Fruit fly (Drosophila melanogaster): ENCODE results near the gene CG15431.

DNA sequence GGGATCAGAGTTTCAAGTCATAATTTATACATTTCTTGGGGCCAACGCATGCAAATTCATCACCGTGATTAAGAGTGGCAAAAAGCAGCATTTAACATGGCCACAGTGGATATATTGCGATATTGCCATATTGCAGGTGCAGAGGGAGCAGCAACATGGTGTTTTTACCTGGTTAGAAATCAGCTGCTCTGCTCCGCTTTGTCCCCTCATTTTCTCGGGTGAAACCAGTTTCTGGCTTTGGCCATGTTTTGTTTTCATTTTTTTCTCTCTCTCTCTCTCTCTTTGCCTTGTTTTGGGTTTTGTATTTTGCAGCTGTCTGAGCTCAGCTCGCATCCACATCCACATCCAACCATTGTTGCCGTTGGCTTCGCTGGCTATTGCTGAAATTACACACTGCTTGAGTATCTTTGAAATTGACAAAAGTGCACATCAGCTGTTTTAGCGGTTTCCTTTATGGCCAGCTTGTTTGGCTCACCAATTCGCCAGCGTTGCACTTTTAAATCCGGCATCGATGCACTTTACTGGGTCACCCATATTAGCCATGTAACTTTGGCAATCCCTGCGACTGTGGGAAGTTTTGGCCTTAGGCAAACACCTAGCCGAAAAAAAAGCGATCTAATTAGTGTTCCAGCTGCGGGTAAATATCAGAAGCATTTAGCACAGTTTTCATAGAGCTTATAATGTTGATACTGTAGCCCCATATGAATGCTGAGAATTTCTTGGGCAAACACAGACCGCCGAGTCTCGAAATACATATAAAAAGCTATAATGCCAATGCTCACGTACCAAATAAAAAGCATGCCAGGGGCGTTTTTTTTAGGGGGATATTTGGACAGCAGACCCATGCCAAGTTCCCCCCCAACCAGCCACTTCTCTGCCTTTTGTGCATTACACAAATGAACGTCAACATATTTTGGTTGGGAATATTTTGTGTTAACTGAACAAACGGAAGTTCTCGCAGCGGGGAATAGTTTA is 65.8 kb downstream of the CG15431 start:
- TF ChIP-seq dac (GFP tag; optimal IDR thresholded peaks at IDR 0.05) (no peak), Sox15 (GFP tag; optimal IDR thresholded peaks at IDR 0.05) (no peak), CG6792 (GFP tag; optimal IDR thresholded peaks at IDR 0.05) (no peak), CG7368 (GFP tag; optimal IDR thresholded peaks at IDR 0.05) (no peak), Hr39 (GFP tag; optimal IDR thresholded peaks at IDR 0.05) (no peak), svp (GFP tag) (no peak), Ets21C (GFP tag; optimal IDR thresholded peaks at IDR 0.05) (no peak)

All from whole organism, prepupa.